Worm (Caenorhabditis elegans): ENCODE measurements around the gene col-74.

- TF ChIP-seq nhr-76 (tag; optimal IDR thresholded peaks at IDR 0.05) (no peak), nhr-12 (tag; optimal IDR thresholded peaks at IDR 0.05) (no peak), nhr-28 (tag; optimal IDR thresholded peaks at IDR 0.05) (no peak)
Measured at ce11 chrII:5828486-5828885, 1.7 kb upstream of the col-74 start, which contains the start of gene ZK1248.11.
